Worm (Caenorhabditis elegans): ENCODE results near the gene srt-30.

- no peak for TF ChIP-seq W03F9.2 (tag; optimal IDR thresholded peaks at IDR 0.05)
- TF ChIP-seq him-1 (tag; optimal IDR thresholded peaks at IDR 0.05): no peak
These were observed 39.4 kb downstream of the srt-30 start, which contains the start of gene oac-55 for ce11 chrV:3760839-3761238.

Measured in whole organism, L4/young adult.